Fruit fly (Drosophila melanogaster) whole organism, embryonic: ENCODE results near the gene esg.
A peak's percentile ranks its signal among the peaks of the same experiment; 100 is the strongest.

ENCODE experiments used
- CG11247 ChIP-seq: fragments of 200-800 bp; sonication (Bioruptor generic); IDR thresholded peaks from 2 replicates; pipeline ENCODE4 v1.3.6; 2022; ENCODE audit warnings: missing biosample characterization, missing genetic modification characterization
- CG12104 ChIP-seq: fragments of 200-800 bp; sonication (Bioruptor generic); optimal IDR thresholded peaks from 3 replicates; lab custom pipeline; 2016; ENCODE audit warnings: missing biosample characterization, missing genetic modification characterization
- CG12942 ChIP-seq: fragments of 200-800 bp; sonication (Bioruptor generic); optimal IDR thresholded peaks from 3 replicates; lab custom pipeline; 2016; ENCODE audit warnings: missing biosample characterization, missing genetic modification characterization
- CG14710 ChIP-seq: fragments of 200-800 bp; sonication (Bioruptor generic); optimal IDR thresholded peaks from 3 replicates; lab custom pipeline; 2019; ENCODE audit warnings: missing biosample characterization, mild to moderate bottlenecking, missing genetic modification characterization, moderate library complexity
- CG15601 ChIP-seq: fragments of 200-800 bp; sonication (Bioruptor generic); optimal IDR thresholded peaks from 3 replicates; lab custom pipeline; 2019; ENCODE audit warnings: missing biosample characterization, mild to moderate bottlenecking, missing genetic modification characterization, moderate library complexity
- CG15696 ChIP-seq: fragments of 200-800 bp; sonication (Bioruptor generic); optimal IDR thresholded peaks from 2 replicates; lab custom pipeline; 2019; ENCODE audit warnings: missing biosample characterization, mild to moderate bottlenecking, missing genetic modification characterization, moderate library complexity
- CG17361 ChIP-seq: fragments of 200-800 bp; sonication (Bioruptor generic); IDR thresholded peaks from 3 replicates; pipeline ENCODE4 v1.3.6; 2022; ENCODE audit warnings: missing biosample characterization, missing genetic modification characterization
- CG18599 ChIP-seq: fragments of 200-800 bp; sonication (Bioruptor generic); optimal IDR thresholded peaks from 3 replicates; lab custom pipeline; 2017; ENCODE audit warnings: missing biosample characterization, missing genetic modification characterization, mild to moderate bottlenecking, moderate library complexity, missing genetic modification reagents
- CG33213 ChIP-seq: fragments of 200-800 bp; sonication (Bioruptor generic); optimal IDR thresholded peaks from 3 replicates; lab custom pipeline; 2016; ENCODE audit warnings: missing biosample characterization, missing genetic modification characterization
- CG34376 ChIP-seq: fragments of 200-800 bp; sonication (Bioruptor generic); optimal IDR thresholded peaks from 2 replicates; lab custom pipeline; 2018; ENCODE audit warnings: missing biosample characterization, mild to moderate bottlenecking, missing genetic modification characterization
- CG7271 ChIP-seq: fragments of 200-800 bp; sonication (Bioruptor generic); optimal IDR thresholded peaks from 2 replicates; lab custom pipeline; 2018; ENCODE audit warnings: missing biosample characterization, mild to moderate bottlenecking, missing genetic modification characterization, moderate library complexity
- CHES-1-like ChIP-seq: fragments of 200-800 bp; sonication (Bioruptor generic); optimal IDR thresholded peaks from 2 replicates; lab custom pipeline; 2016; ENCODE audit warnings: missing biosample characterization, missing genetic modification characterization
- Camta ChIP-seq: fragments of 200-800 bp; sonication (Bioruptor generic); optimal IDR thresholded peaks from 2 replicates; lab custom pipeline; 2016; ENCODE audit warnings: missing biosample characterization, missing genetic modification characterization
- CoRest ChIP-seq: fragments of 200-800 bp; sonication (Bioruptor generic); optimal IDR thresholded peaks from 3 replicates; lab custom pipeline; 2018; ENCODE audit warnings: missing biosample characterization, mild to moderate bottlenecking, missing genetic modification characterization, moderate library complexity
- CrebB ChIP-seq: fragments of 200-800 bp; sonication (Bioruptor generic); optimal IDR thresholded peaks from 3 replicates; lab custom pipeline; 2018; ENCODE audit warnings: missing biosample characterization, mild to moderate bottlenecking, missing genetic modification characterization
- Dip3 ChIP-seq: fragments of 200-800 bp; sonication (Bioruptor generic); optimal IDR thresholded peaks from 3 replicates; lab custom pipeline; 2016; ENCODE audit warnings: missing biosample characterization, missing genetic modification characterization
- E2f1 ChIP-seq: fragments of 200-800 bp; sonication (Bioruptor generic); IDR thresholded peaks from 2 replicates; pipeline ENCODE4 v1.3.6; 2022; ENCODE audit warnings: missing biosample characterization, missing genetic modification characterization
- Ets65A ChIP-seq: fragments of 200-800 bp; sonication (Bioruptor generic); peaks from one replicate; lab custom pipeline; 2016; ENCODE audit warnings: missing biosample characterization, missing genetic modification characterization
- Fer3 ChIP-seq: fragments of 200-800 bp; sonication (Bioruptor generic); optimal IDR thresholded peaks from 2 replicates; lab custom pipeline; 2018; ENCODE audit warnings: missing biosample characterization, mild to moderate bottlenecking, missing genetic modification characterization, moderate library complexity
- Lhr ChIP-seq: fragments of 200-800 bp; sonication (Bioruptor generic); optimal IDR thresholded peaks from 3 replicates; lab custom pipeline; 2017; ENCODE audit warnings: mild to moderate bottlenecking, missing biosample characterization, missing genetic modification reagents, missing genetic modification characterization
- NFAT ChIP-seq: fragments of 200-800 bp; sonication (Bioruptor generic); IDR thresholded peaks from 2 replicates; pipeline ENCODE4 v1.3.6; 2022; ENCODE audit warnings: missing biosample characterization, missing genetic modification characterization
- Xrp1 ChIP-seq: fragments of 200-800 bp; sonication (Bioruptor generic); IDR thresholded peaks from 2 replicates; pipeline ENCODE4 v1.3.6; 2022; ENCODE audit warnings: missing biosample characterization, missing genetic modification characterization
- al ChIP-seq: fragments of 200-800 bp; sonication (Bioruptor generic); IDR thresholded peaks from 2 replicates; pipeline ENCODE4 v1.3.6; 2022; ENCODE audit warnings: missing biosample characterization, missing genetic modification characterization
- ap ChIP-seq: fragments of 200-800 bp; sonication (Bioruptor generic); IDR thresholded peaks from 2 replicates; pipeline ENCODE4 v1.3.6; 2022; ENCODE audit warnings: missing biosample characterization, missing genetic modification characterization
- croc ChIP-seq: fragments of 200-800 bp; sonication (Bioruptor generic); conservative IDR thresholded peaks from 3 replicates; pipeline ENCODE4 v1.3.6; 2022; ENCODE audit warnings: missing biosample characterization, missing genetic modification characterization
- dmrt99B ChIP-seq: fragments of 200-800 bp; sonication (Bioruptor generic); optimal IDR thresholded peaks from 2 replicates; lab custom pipeline; 2018; ENCODE audit warnings: missing biosample characterization, mild to moderate bottlenecking, missing genetic modification characterization, moderate library complexity
- fru ChIP-seq: fragments of >200 bp; optimal IDR thresholded peaks from 2 replicates; lab custom pipeline; 2017
- gro ChIP-seq: fragments of 200-800 bp; sonication (Bioruptor generic); optimal IDR thresholded peaks from 2 replicates; lab custom pipeline; 2016; ENCODE audit warnings: missing biosample characterization, missing genetic modification characterization
- her ChIP-seq: fragments of 200-800 bp; sonication (Bioruptor generic); optimal IDR thresholded peaks from 2 replicates; lab custom pipeline; 2016; ENCODE audit warnings: missing biosample characterization, missing genetic modification characterization
- hkb ChIP-seq, 2 experiments: fragments of 200-800 bp in 1 of 2; fragments of >200 bp in 1 of 2; sonication (Bioruptor generic) in 1 of 2; IDR thresholded peaks in 1 of 2; optimal IDR thresholded peaks in 1 of 2; 2 replicates each; pipeline versions ENCODE4 v1.3.6 to Lab custom; 2017 to 2022; ENCODE audit warnings: missing biosample characterization in 1 of 2, missing genetic modification characterization in 1 of 2
- jing ChIP-seq: fragments of 200-800 bp; sonication (Bioruptor generic); optimal IDR thresholded peaks from 2 replicates; lab custom pipeline; 2018; ENCODE audit warnings: missing biosample characterization, mild to moderate bottlenecking, missing genetic modification characterization
- lbe ChIP-seq: fragments of 200-800 bp; sonication (Bioruptor generic); optimal IDR thresholded peaks from 2 replicates; lab custom pipeline; 2016; ENCODE audit warnings: missing biosample characterization, mild to moderate bottlenecking, missing genetic modification characterization
- mirr ChIP-seq: fragments of 200-800 bp; sonication (Bioruptor generic); optimal IDR thresholded peaks from 3 replicates; lab custom pipeline; 2018; ENCODE audit warnings: missing biosample characterization, mild to moderate bottlenecking, missing genetic modification characterization
- mld ChIP-seq: fragments of 200-800 bp; sonication (Bioruptor generic); IDR thresholded peaks from 3 replicates; pipeline ENCODE4 v1.3.6; 2022; ENCODE audit warnings: missing biosample characterization, missing genetic modification characterization; ENCODE audit not compliant: partially characterized antibody
- oc ChIP-seq: fragments of 200-800 bp; sonication (Bioruptor generic); optimal IDR thresholded peaks from 2 replicates; lab custom pipeline; 2018; ENCODE audit warnings: missing biosample characterization, mild to moderate bottlenecking, missing genetic modification characterization, moderate library complexity
- pros ChIP-seq: fragments of 200-800 bp; sonication (Bioruptor generic); optimal IDR thresholded peaks from 3 replicates; lab custom pipeline; 2019; ENCODE audit warnings: missing biosample characterization, mild to moderate bottlenecking, missing genetic modification characterization, moderate library complexity
- psq ChIP-seq: fragments of 200-800 bp; sonication (Bioruptor generic); optimal IDR thresholded peaks from 2 replicates; lab custom pipeline; 2017; ENCODE audit warnings: missing biosample characterization, missing genetic modification characterization
- salm ChIP-seq: fragments of 200-800 bp; sonication (Bioruptor generic); optimal IDR thresholded peaks from 2 replicates; lab custom pipeline; 2018; ENCODE audit warnings: missing biosample characterization, mild to moderate bottlenecking, missing genetic modification characterization
- sens ChIP-seq: fragments of 200-800 bp; sonication (Bioruptor generic); peaks from one replicate; lab custom pipeline; 2016; ENCODE audit warnings: missing biosample characterization, missing genetic modification characterization
- sna ChIP-seq: fragments of 200-800 bp; sonication (Bioruptor generic); IDR thresholded peaks from 2 replicates; pipeline ENCODE4 v1.3.6; 2022; ENCODE audit warnings: missing biosample characterization, missing genetic modification characterization; ENCODE audit not compliant: partially characterized antibody
- sob ChIP-seq: fragments of 200-800 bp; sonication (Bioruptor generic); IDR thresholded peaks from 2 replicates; pipeline ENCODE4 v1.3.6; 2022; ENCODE audit warnings: missing biosample characterization, missing genetic modification characterization
- tll ChIP-seq, 2 experiments: fragments of 200-800 bp in 1 of 2; fragments of >200 bp in 1 of 2; sonication (Bioruptor generic) in 1 of 2; optimal IDR thresholded peaks; 2 replicates each; lab custom pipeline; 2017 to 2019; ENCODE audit warnings: missing biosample characterization in 2 of 2, missing genetic modification characterization in 2 of 2, mild to moderate bottlenecking in 1 of 2, moderate library complexity in 1 of 2
- zen2 ChIP-seq: fragments of 200-800 bp; sonication (Bioruptor generic); IDR thresholded peaks from 3 replicates; pipeline ENCODE4 v1.3.6; 2022; ENCODE audit warnings: missing biosample characterization, missing genetic modification characterization; ENCODE audit not compliant: partially characterized antibody
- zf30C ChIP-seq: fragments of 200-800 bp; sonication (Bioruptor generic); optimal IDR thresholded peaks from 3 replicates; lab custom pipeline; 2018; ENCODE audit warnings: missing biosample characterization, mild to moderate bottlenecking, missing genetic modification characterization

esg gene

DNA sequence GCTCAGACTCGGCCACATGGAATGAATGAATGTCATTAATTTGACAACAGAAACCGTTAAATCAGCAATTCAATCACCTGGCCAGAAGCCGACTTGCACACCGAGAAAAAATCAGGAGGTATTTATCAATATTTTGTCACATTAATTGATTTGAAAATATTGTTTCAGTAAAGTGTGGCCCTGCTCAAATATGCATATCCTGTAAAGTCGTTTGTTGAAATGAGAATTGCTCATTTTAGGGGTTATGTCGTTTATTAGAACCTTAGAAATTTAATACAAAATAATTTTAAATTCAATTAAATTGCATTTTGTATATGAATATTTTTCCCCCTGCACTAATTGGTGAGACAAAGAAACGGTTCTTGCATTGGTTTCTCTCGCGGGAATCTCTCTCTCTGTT lies 24.9 kb downstream of the esg start (continued):
- TF ChIP-seq Camta (GFP tag; lab: Kevin White, UChicago) (no peak), pros (no peak), jing (no peak), Lhr (GFP tag; lab: Kevin White, UChicago) (no peak), psq (no peak)

DNA sequence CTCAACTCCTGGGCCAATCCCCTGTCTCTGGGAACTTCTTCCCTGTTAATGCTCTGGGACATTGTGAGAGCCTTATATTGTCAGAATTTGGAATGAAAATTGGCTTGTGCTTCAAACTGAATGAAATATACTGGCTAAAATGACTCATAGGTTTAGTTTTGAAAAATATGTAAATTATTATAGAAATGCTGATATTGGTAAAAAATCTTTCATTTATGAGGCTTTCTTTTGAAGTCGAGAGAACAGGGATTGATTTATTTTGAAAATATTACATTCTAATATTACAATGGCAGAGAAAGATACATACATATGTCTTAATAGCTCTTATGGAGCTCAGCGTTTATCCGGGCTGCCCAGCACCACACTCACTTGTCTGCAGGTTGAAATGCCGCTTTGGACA lies 27.9 kb downstream of the esg start, which contains the start of gene CG15258:
TSS of gene CG15258 (minus strand) at position 101 of the 400 bp plus-strand sequence.
- peak; percentile 14 for TF ChIP-seq Ets65A (GFP tag; lab: Kevin White, UChicago)
- no peak for TF ChIP-seq oc (tag; lab: Kevin White, UChicago)

DNA sequence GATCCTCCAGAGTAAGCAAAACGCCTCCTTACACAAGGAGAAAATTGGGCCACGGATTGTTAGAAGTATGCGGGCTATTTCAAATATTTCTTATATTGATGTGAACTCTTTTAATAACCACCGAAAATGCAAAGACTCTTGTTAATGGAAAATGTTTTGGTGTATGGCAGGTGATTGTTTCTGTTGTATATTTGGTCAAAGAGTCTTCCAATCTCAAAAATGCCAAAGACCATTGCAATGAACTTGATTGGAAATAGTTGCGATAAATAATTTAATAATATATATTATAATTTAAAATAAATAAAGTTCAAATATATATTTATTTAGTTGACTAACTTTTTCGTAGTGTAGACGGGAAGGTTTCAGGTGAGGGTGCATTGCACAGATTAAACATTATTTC lies 30.4 kb downstream of the esg start:
- TF ChIP-seq mld (no peak), lbe (GFP tag; lab: Kevin White, UChicago) (peak; percentile 27)
- TF ChIP-seq, all 482 proteins: peak for 1

DNA sequence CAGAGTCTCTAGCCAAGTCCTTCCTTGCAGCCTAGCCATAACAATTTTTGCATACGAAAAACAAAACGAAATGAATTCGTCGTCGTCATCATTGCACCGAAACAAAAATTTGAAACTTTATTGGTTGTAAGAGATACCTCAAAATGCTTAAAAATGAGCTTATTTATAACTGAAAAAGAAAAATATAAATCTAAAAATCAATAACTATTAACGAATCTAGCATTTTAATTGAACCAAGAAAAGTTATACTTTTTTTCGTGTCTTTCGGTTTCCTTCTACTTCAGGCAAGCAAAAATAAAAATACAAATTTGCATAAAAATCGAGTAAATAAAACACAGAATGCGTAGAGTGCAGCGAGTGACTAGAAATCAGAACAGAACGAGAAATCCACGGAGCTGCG lies 33.9 kb downstream of the esg start:
- no peak for TF ChIP-seq sob (GFP tag; lab: Robert Waterston, UW)

DNA sequence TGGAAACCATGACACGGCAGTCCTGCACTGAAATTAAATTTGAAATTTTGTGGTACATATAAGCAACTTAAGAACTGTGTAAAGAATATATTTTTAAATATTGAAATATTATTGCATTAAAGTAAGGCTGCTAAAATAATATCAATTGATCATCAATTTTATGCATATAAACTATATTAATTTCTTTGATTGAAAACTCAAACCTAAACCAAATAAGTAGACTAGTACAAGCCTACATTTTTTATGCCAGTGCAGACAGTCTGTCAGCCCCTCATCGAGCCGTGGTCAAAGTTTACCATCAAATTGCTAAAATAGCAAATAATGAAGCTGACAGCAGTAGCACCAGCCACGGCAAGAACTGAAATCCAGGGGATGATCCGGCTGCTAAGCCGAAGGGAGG lies 36.4 kb downstream of the esg start:
- no peak for TF ChIP-seq her (GFP tag; lab: Kevin White, UChicago)
- no peak for TF ChIP-seq CrebB
- no peak for TF ChIP-seq CG12104 (GFP tag; lab: Kevin White, UChicago)
- TF ChIP-seq zf30C, result peak; percentile 39
- TF ChIP-seq hkb (optimal IDR thresholded peaks at IDR 0.05; lab: Kevin White, UChicago), result no peak
- no peak for TF ChIP-seq hkb (GFP tag; IDR thresholded peaks at IDR 0.05; lab: Robert Waterston, UW)
- TF ChIP-seq E2f1 (GFP tag; lab: Robert Waterston, UW), result no peak
- TF ChIP-seq CG17361 (GFP tag; lab: Robert Waterston, UW), result 0 out of 3 replicates have a peak, but pooled peaks have one; percentile 35
- TF ChIP-seq fru (lab: Kevin White, UChicago), result no peak
- peak; percentile 2 for TF ChIP-seq CG15696 (tag; lab: Kevin White, UChicago)
- TF ChIP-seq al (GFP tag; lab: Robert Waterston, UW), result no peak
- TF ChIP-seq gro, result no peak
- no peak for TF ChIP-seq CHES-1-like
- no peak for TF ChIP-seq CG33213 (GFP tag; lab: Kevin White, UChicago)
- no peak for TF ChIP-seq CG34376 (GFP tag; lab: Kevin White, UChicago)
- no peak for TF ChIP-seq CG18599
- no peak for TF ChIP-seq Dip3
- TF ChIP-seq dmrt99B (tag; lab: Kevin White, UChicago), result peak; percentile 26
- TF ChIP-seq tll (GFP tag; optimal IDR thresholded peaks at IDR 0.05; lab: Kevin White, UChicago), result no peak
- TF ChIP-seq croc (GFP tag; lab: Robert Waterston, UW), result no peak
- TF ChIP-seq sens (GFP tag; lab: Kevin White, UChicago), result peak; percentile 9
- TF ChIP-seq Xrp1 (GFP tag; lab: Robert Waterston, UW), result peak; percentile 49; the same call in 1 of the 2 replicates
- TF ChIP-seq NFAT (GFP tag; lab: Robert Waterston, UW), result no peak
- no peak for TF ChIP-seq mirr (GFP tag; lab: Kevin White, UChicago)
- no peak for TF ChIP-seq CoRest (tag; lab: Kevin White, UChicago)
- no peak for TF ChIP-seq Fer3 (tag; lab: Kevin White, UChicago)
- TF ChIP-seq mld, result no peak
- no peak for TF ChIP-seq CG12942 (GFP tag; lab: Kevin White, UChicago)
- no peak for TF ChIP-seq zen2 (GFP tag; lab: Robert Waterston, UW)
- TF ChIP-seq CG14710, result peak; percentile 16
- TF ChIP-seq CG15601 (tag; lab: Kevin White, UChicago), result no peak
- TF ChIP-seq CG7271 (tag; lab: Kevin White, UChicago), result no peak
- no peak for TF ChIP-seq sna
- TF ChIP-seq salm (tag; lab: Kevin White, UChicago), result no peak
- no peak for TF ChIP-seq ap (GFP tag; lab: Robert Waterston, UW)
- TF ChIP-seq CG11247, result no peak
